Fruit fly (Drosophila melanogaster) whole organism, adult: Measurements from ENCODE around the gene CG13457.

Experiments used
- CG11617 ChIP-seq: fragments of 200-800 bp; sonication (Bioruptor generic); optimal IDR thresholded peaks from 2 replicates; lab custom pipeline; 2017; ENCODE audit warnings: mild to moderate bottlenecking, missing biosample characterization, missing genetic modification reagents, missing genetic modification characterization
- CG12768 ChIP-seq: fragments of 200-800 bp; sonication (Bioruptor generic); optimal IDR thresholded peaks from 2 replicates; lab custom pipeline; 2017; ENCODE audit warnings: missing biosample characterization, missing genetic modification characterization, mild to moderate bottlenecking, moderate library complexity, missing genetic modification reagents
- CG14711 ChIP-seq: fragments of 200-800 bp; sonication (Bioruptor generic); optimal IDR thresholded peaks from 2 replicates; lab custom pipeline; 2018; ENCODE audit warnings: missing biosample characterization, mild to moderate bottlenecking, missing genetic modification characterization, moderate library complexity
- CG1620 ChIP-seq: fragments of 200-800 bp; sonication (Bioruptor generic); optimal IDR thresholded peaks from 2 replicates; lab custom pipeline; 2016; ENCODE audit warnings: missing biosample characterization, missing genetic modification characterization
- CG33017 ChIP-seq: fragments of 200-800 bp; sonication (Bioruptor generic); optimal IDR thresholded peaks from 2 replicates; lab custom pipeline; 2018; ENCODE audit warnings: missing biosample characterization, mild to moderate bottlenecking, missing genetic modification characterization, moderate library complexity
- CG5204 ChIP-seq: fragments of 200-800 bp; sonication (Bioruptor generic); optimal IDR thresholded peaks from 2 replicates; lab custom pipeline; 2016; ENCODE audit warnings: missing biosample characterization, missing genetic modification characterization
- CG7045 ChIP-seq: fragments of 200-800 bp; sonication (Bioruptor generic); optimal IDR thresholded peaks from 2 replicates; lab custom pipeline; 2017; ENCODE audit warnings: missing biosample characterization, mild to moderate bottlenecking, missing genetic modification characterization
- CG7101 ChIP-seq: fragments of 200-800 bp; sonication (Bioruptor generic); optimal IDR thresholded peaks from 2 replicates; lab custom pipeline; 2018; ENCODE audit warnings: missing biosample characterization, mild to moderate bottlenecking, missing genetic modification characterization, moderate library complexity
- Clk ChIP-seq: fragments of 200-800 bp; sonication (Bioruptor generic); optimal IDR thresholded peaks from 2 replicates; lab custom pipeline; 2017; ENCODE audit warnings: missing biosample characterization, missing genetic modification characterization
- Crg-1 ChIP-seq: fragments of 200-800 bp; sonication (Bioruptor generic); optimal IDR thresholded peaks from 2 replicates; lab custom pipeline; 2016; ENCODE audit warnings: missing biosample characterization, missing genetic modification characterization
- Hr96 ChIP-seq: fragments of 200-800 bp; sonication (Bioruptor generic); optimal IDR thresholded peaks from 2 replicates; lab custom pipeline; 2016; ENCODE audit warnings: missing biosample characterization, missing genetic modification characterization
- Mnt ChIP-seq: fragments of 200-800 bp; sonication (Bioruptor generic); optimal IDR thresholded peaks from 2 replicates; lab custom pipeline; 2016; ENCODE audit warnings: missing biosample characterization, mild to moderate bottlenecking, missing genetic modification characterization
- bab1 ChIP-seq: fragments of 200-800 bp; sonication (Bioruptor generic); optimal IDR thresholded peaks from 3 replicates; lab custom pipeline; 2019; ENCODE audit warnings: missing biosample characterization, mild to moderate bottlenecking, missing genetic modification characterization, moderate library complexity
- cic ChIP-seq: fragments of 200-800 bp; sonication (Bioruptor generic); optimal IDR thresholded peaks from 2 replicates; lab custom pipeline; 2017; ENCODE audit warnings: missing biosample characterization, mild to moderate bottlenecking, missing genetic modification characterization, moderate library complexity
- cnc ChIP-seq, 2 experiments: fragments of >200 bp; optimal IDR thresholded peaks; 2 replicates each; lab custom pipeline; 2017
- kay ChIP-seq: fragments of 200-800 bp; sonication (Bioruptor generic); peaks from one replicate; lab custom pipeline; 2016; ENCODE audit warnings: missing biosample characterization, missing genetic modification characterization, borderline replicate concordance
- ovo ChIP-seq: fragments of 200-800 bp; sonication (Bioruptor generic); optimal IDR thresholded peaks from 2 replicates; lab custom pipeline; 2016; ENCODE audit warnings: missing biosample characterization, missing genetic modification characterization
- pad ChIP-seq: fragments of 200-800 bp; sonication (Bioruptor generic); optimal IDR thresholded peaks from 3 replicates; lab custom pipeline; 2017; ENCODE audit warnings: missing biosample characterization, missing genetic modification characterization, mild to moderate bottlenecking, moderate library complexity, missing genetic modification reagents
- tj ChIP-seq: fragments of 200-800 bp; sonication (Bioruptor generic); optimal IDR thresholded peaks from 3 replicates; lab custom pipeline; 2017; ENCODE audit warnings: missing biosample characterization, mild to moderate bottlenecking, missing genetic modification characterization, moderate library complexity
- toe ChIP-seq: fragments of 200-800 bp; sonication (Bioruptor generic); optimal IDR thresholded peaks from 2 replicates; lab custom pipeline; 2016; ENCODE audit warnings: missing biosample characterization, missing genetic modification characterization

Gene CG13457

DNA sequence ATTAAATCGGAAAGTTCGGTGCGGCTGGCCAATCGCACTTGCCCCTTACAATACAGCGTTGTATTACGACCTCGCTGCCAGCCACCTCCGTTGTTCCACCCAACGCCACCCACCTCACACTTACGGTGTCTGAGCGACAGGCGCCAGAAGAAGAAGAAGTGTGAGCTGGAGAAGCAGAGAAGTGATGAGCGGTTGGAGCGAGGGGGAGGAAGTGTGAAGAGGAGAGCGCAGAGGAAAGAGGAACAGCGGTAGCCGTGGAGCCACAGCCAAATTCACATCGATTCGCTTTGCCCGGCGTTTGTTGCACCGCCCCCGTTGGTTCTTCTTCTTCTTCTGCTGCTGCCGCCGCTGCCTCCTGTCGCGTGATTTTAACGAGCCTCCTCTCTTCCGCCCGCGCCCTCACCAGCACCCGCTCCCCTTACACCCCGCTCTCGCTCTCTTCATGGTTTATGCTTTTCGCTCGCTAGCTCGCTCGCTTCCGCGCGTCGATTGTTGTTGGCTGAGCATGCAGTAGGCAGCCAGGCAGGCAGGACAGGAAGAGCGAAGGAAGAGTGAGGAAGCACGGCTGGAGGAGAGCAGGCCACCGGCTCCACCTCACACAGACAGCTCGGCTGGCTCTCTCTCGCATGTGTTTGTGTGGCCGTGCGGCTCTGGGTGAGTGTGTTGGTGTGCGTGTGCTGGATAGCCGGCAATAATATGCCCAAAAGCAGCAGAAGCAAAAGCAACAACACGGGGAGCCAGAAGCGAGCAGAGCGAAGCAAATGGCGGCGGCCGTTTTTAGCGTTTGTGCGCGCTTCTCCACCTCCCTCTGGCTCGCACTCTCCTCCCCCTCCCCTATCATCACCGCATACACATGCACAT lies 27.0 kb downstream of the CG13457 start:
- TF ChIP-seq CG5204 (GFP tag; lab: Kevin White, UChicago) (no peak), pad (GFP tag; lab: Kevin White, UChicago) (peak; percentile 46), tj (peak; percentile 6)

dm6 chr3L:15102669-15103309 lies 28.4 kb downstream of the CG13457 start:
- TF ChIP-seq toe (GFP tag; lab: Kevin White, UChicago) (no peak), ovo (no peak), pad (GFP tag; lab: Kevin White, UChicago) (peak; percentile 56), Mnt (GFP tag; lab: Kevin White, UChicago) (no peak), tj (no peak)

DNA sequence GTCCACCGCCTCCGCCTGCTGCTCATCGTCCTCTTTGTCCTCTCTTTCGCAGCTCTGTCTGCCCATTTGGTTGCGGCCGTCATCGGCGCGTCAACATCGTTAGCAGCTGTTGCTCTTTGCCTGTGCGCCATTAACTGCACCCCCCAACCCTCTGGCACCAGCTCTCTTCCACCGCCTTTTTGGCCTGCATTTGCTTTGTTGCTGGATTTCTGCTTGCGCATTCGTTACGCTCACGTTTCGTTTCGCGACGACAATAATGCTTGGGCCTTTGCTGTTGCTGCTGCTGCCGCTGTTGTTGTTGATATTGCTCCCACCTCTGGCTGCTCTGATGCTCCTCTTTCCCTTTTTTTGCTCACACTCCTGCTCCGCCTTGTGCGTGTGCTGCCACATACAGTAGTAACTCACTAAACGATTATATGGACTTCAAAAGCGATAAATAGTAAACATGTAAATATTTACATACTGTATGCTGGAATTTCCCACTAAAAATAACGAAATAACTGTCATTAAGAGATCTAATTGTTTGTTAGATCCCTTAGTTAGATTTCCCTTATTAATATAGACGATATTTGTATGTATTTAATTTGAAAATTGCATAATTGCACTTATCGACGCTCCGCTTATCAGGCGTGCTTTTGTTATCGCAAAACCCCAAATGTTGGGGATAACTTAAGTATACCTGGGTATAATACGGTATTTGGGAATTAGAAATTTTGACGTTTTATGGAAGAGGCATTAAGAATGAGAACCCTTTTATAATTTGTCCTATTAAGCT lies 29.4 kb downstream of the CG13457 start:
- TF ChIP-seq CG12768: no peak
- TF ChIP-seq tj: peak; percentile 86
- TF ChIP-seq CG7101 (tag; lab: Kevin White, UChicago): no peak
- no peak for TF ChIP-seq kay (GFP tag; lab: Kevin White, UChicago)
- TF ChIP-seq Hr96 (GFP tag; lab: Kevin White, UChicago): no peak
- TF ChIP-seq Mnt (GFP tag; lab: Kevin White, UChicago): no peak

DNA sequence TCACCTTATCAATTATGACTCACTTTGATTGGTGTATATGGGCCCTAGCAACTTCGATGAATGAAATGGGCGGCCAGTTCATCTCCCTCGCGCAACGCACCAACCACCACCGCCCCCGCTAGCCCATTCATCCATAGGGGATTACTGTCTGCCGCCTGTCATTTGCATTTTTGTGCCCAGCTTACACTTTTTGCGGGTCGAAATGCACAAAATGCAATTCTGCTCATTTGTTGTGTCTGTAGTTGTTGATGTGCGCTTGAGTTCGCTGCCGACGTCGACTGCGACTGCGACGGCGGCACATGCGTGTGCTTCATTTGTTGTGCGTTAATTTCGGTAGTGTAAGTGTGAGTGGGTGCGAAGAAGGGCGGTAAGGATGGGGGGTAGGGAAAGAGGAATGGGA lies 30.2 kb downstream of the CG13457 start:
- no peak for TF ChIP-seq Crg-1
- peak; percentile 93 for TF ChIP-seq tj
- TF ChIP-seq ovo: no peak
- TF ChIP-seq CG7101 (tag; lab: Kevin White, UChicago): no peak
- TF ChIP-seq CG11617 (GFP tag; lab: Kevin White, UChicago): no peak
- TF ChIP-seq pad (GFP tag; lab: Kevin White, UChicago): no peak
- TF ChIP-seq Mnt (GFP tag; lab: Kevin White, UChicago): no peak

dm6 chr3L:15099541-15099940 lies 31.6 kb downstream of the CG13457 start:
- TF ChIP-seq CG12768: no peak
- TF ChIP-seq ovo: no peak
- TF ChIP-seq CG1620 (GFP tag; lab: Kevin White, UChicago): no peak
- no peak for TF ChIP-seq CG7045 (GFP tag; lab: Kevin White, UChicago)

DNA sequence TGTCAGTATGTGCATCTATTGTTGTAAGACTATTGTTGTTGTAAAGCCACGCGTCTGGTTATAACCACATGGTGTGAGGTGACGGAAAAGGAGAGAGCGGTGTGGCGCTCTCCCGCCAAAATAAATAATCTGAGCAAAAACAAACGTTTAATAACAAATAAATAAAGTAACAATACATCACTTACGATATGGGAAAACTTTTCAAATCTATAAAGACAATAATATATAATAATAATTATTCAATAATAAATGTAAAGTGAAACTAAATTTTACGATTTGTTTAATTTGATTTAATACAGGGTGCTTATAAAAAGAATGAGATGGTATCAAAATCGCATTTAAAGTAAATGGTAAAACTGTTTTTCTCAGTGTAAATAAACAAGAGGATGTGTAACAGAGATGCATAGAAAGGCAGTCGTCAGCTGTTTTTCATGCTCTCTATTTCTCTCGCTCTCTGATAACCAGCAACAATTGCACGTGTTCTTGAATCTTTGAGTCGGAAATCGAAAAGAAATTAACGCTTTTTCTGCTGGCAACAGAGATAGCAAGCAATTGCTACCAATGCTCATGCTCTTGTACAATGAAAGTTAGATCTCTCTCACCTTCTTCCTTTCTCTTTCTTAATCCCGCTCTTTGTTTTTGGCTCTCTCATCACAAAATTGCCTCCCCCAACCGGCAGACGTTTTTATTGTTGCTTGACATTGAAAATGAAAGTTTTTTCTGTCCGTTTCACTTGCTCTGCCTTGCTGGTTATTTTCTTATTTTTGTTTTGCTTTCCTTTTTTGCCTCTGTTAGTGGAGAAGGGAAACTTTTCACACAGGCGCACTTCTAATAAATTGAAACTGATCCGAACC lies 32.3 kb downstream of the CG13457 start:
- peak; percentile 6 for TF ChIP-seq ovo
- peak; percentile 57 for TF ChIP-seq Mnt (GFP tag; lab: Kevin White, UChicago)
- no peak for TF ChIP-seq CG1620 (GFP tag; lab: Kevin White, UChicago)
- TF ChIP-seq tj: peak; percentile 76
- TF ChIP-seq CG5204 (GFP tag; lab: Kevin White, UChicago): no peak
- no peak for TF ChIP-seq toe (GFP tag; lab: Kevin White, UChicago)
- TF ChIP-seq CG11617 (GFP tag; lab: Kevin White, UChicago): peak; percentile 73
- no peak for TF ChIP-seq Hr96 (GFP tag; lab: Kevin White, UChicago)
- TF ChIP-seq CG14711 (tag; lab: Kevin White, UChicago): peak; percentile 76
- TF ChIP-seq CG33017 (tag; lab: Kevin White, UChicago): peak; percentile 92
- TF ChIP-seq bab1: peak; percentile 36
- peak; percentile 56 for TF ChIP-seq kay (GFP tag; lab: Kevin White, UChicago)
- TF ChIP-seq cic: no peak
- peak; percentile 31 for TF ChIP-seq Crg-1
- peak; percentile 80 for TF ChIP-seq CG12768
- peak; percentile 59 for TF ChIP-seq CG7045 (GFP tag; lab: Kevin White, UChicago)
- peak; percentile 66 for TF ChIP-seq pad (GFP tag; lab: Kevin White, UChicago)
- TF ChIP-seq Clk (GFP tag; lab: Kevin White, UChicago): peak; percentile 50
- no peak for TF ChIP-seq cnc (optimal IDR thresholded peaks at IDR 0.05; lab: Kevin White, UChicago)
- TF ChIP-seq CG7101 (tag; lab: Kevin White, UChicago): peak; percentile 91
